Worm (Caenorhabditis elegans): ENCODE data around the gene ZK616.8.

ce11 chrIV:5409112-5409511 is 2.9 kb downstream of the ZK616.8 start:
- TF ChIP-seq hmg-4 (GFP tag; optimal IDR thresholded peaks at IDR 0.05) (no peak), sea-1 (GFP tag; conservative IDR thresholded peaks at IDR 0.05) (no peak), ama-1 (optimal IDR thresholded peaks at IDR 0.05) (no peak), B0310.2 (tag; optimal IDR thresholded peaks at IDR 0.05) (no peak), scrt-1 (GFP tag; IDR thresholded peaks at IDR 0.05) (no peak), aly-1 (tag; optimal IDR thresholded peaks at IDR 0.05) (no peak), hnd-1 (tag; optimal IDR thresholded peaks at IDR 0.05) (no peak), tbx-37 (GFP tag; conservative IDR thresholded peaks at IDR 0.05) (no peak), tra-4 (tag; optimal IDR thresholded peaks at IDR 0.05) (no peak)

All from whole organism, early embryonic.